Fruit fly (Drosophila melanogaster) whole organism, embryonic: ENCODE results near the gene CG5104.

Experiments used
- CG10979 ChIP-seq: fragments of 200-800 bp; sonication (Bioruptor generic); optimal IDR thresholded peaks from 2 replicates; lab custom pipeline; 2018; ENCODE audit warnings: missing biosample characterization, mild to moderate bottlenecking, missing genetic modification characterization, moderate library complexity
- CG11247 ChIP-seq: fragments of 200-800 bp; sonication (Bioruptor generic); IDR thresholded peaks from 2 replicates; pipeline ENCODE4 v1.3.6; 2022; ENCODE audit warnings: missing biosample characterization, missing genetic modification characterization
- CG11504 ChIP-seq: fragments of 200-800 bp; sonication (Bioruptor generic); optimal IDR thresholded peaks from 3 replicates; lab custom pipeline; 2019; ENCODE audit warnings: missing biosample characterization, mild to moderate bottlenecking, missing genetic modification characterization, moderate library complexity
- CG13624 ChIP-seq: fragments of 200-800 bp; sonication (Bioruptor generic); optimal IDR thresholded peaks from 2 replicates; lab custom pipeline; 2016; ENCODE audit warnings: missing biosample characterization, missing genetic modification characterization
- CG14050 ChIP-seq: fragments of 200-800 bp; sonication (Bioruptor generic); IDR thresholded peaks from 3 replicates; pipeline ENCODE4 v1.3.6; 2022; ENCODE audit warnings: missing biosample characterization, missing genetic modification characterization
- CG1603 ChIP-seq: fragments of 200-800 bp; sonication (Bioruptor generic); optimal IDR thresholded peaks from 2 replicates; lab custom pipeline; 2019; ENCODE audit warnings: missing biosample characterization, mild to moderate bottlenecking, missing genetic modification characterization, moderate library complexity
- CG16779 ChIP-seq: fragments of 200-800 bp; sonication (Bioruptor generic); IDR thresholded peaks from 2 replicates; pipeline ENCODE4 v1.3.6; 2022; ENCODE audit warnings: missing biosample characterization, missing genetic modification characterization
- CG2875 ChIP-seq: fragments of 200-800 bp; sonication (Bioruptor generic); optimal IDR thresholded peaks from 2 replicates; lab custom pipeline; 2017; ENCODE audit warnings: missing biosample characterization, mild to moderate bottlenecking, missing genetic modification characterization, missing genetic modification reagents
- CG32532 ChIP-seq: fragments of 200-800 bp; sonication (Bioruptor generic); IDR thresholded peaks from 2 replicates; pipeline ENCODE4 v1.3.6; 2022; ENCODE audit warnings: missing biosample characterization, missing genetic modification characterization
- CG3847 ChIP-seq: fragments of 200-800 bp; sonication (Bioruptor generic); IDR thresholded peaks from 2 replicates; pipeline ENCODE4 v1.3.6; 2022; ENCODE audit warnings: missing biosample characterization, missing genetic modification characterization
- CG6272 ChIP-seq: fragments of 200-800 bp; sonication (Bioruptor generic); IDR thresholded peaks from 2 replicates; pipeline ENCODE4 v1.3.6; 2022; ENCODE audit warnings: missing biosample characterization, missing genetic modification characterization
- CG6813 ChIP-seq: fragments of 200-800 bp; sonication (Bioruptor generic); optimal IDR thresholded peaks from 2 replicates; lab custom pipeline; 2017; ENCODE audit warnings: missing biosample characterization, missing genetic modification characterization, mild to moderate bottlenecking, moderate library complexity, missing genetic modification reagents
- CG7987 ChIP-seq: fragments of 200-800 bp; sonication (Bioruptor generic); optimal IDR thresholded peaks from 2 replicates; lab custom pipeline; 2018; ENCODE audit warnings: missing biosample characterization, mild to moderate bottlenecking, missing genetic modification characterization, moderate library complexity
- Dek ChIP-seq: fragments of 200-800 bp; sonication (Bioruptor generic); optimal IDR thresholded peaks from 3 replicates; lab custom pipeline; 2019; ENCODE audit warnings: missing biosample characterization, mild to moderate bottlenecking, missing genetic modification characterization, moderate library complexity
- Lpt ChIP-seq: fragments of >200 bp; optimal IDR thresholded peaks from 2 replicates; lab custom pipeline; 2018; ENCODE audit warnings: missing biosample characterization, missing genetic modification characterization
- Max ChIP-seq: fragments of 200-800 bp; sonication (Bioruptor generic); optimal IDR thresholded peaks from 2 replicates; lab custom pipeline; 2016; ENCODE audit warnings: missing biosample characterization, mild to moderate bottlenecking, missing genetic modification characterization
- Nf-YB ChIP-seq: fragments of 200-800 bp; sonication (Bioruptor generic); optimal IDR thresholded peaks from 3 replicates; lab custom pipeline; 2019; ENCODE audit warnings: missing biosample characterization, mild to moderate bottlenecking, missing genetic modification characterization, moderate library complexity
- Pdp1 ChIP-seq, 2 experiments: fragments of 200-800 bp; sonication (Bioruptor generic); optimal IDR thresholded peaks; 3 replicates each; lab custom pipeline; 2016; ENCODE audit warnings: missing biosample characterization in 2 of 2, missing genetic modification characterization in 2 of 2, mild to moderate bottlenecking in 1 of 2, moderate library complexity in 1 of 2
- Rfx ChIP-seq: fragments of 200-800 bp; sonication (Bioruptor generic); IDR thresholded peaks from 2 replicates; pipeline ENCODE4 v1.3.6; 2022; ENCODE audit warnings: missing biosample characterization, missing genetic modification characterization
- Sox102F ChIP-seq: fragments of 200-800 bp; sonication (Bioruptor generic); optimal IDR thresholded peaks from 2 replicates; lab custom pipeline; 2018; ENCODE audit warnings: missing biosample characterization, mild to moderate bottlenecking, missing genetic modification characterization, moderate library complexity
- Tbp ChIP-seq: fragments of >200 bp; optimal IDR thresholded peaks from 2 replicates; lab custom pipeline; 2018; ENCODE audit warnings: missing biosample characterization, missing genetic modification characterization
- amos ChIP-seq: fragments of 200-800 bp; sonication (Bioruptor generic); IDR thresholded peaks from 2 replicates; pipeline ENCODE4 v1.3.6; 2022; ENCODE audit warnings: missing biosample characterization, missing genetic modification characterization; ENCODE audit not compliant: partially characterized antibody
- bcd ChIP-seq: fragments of 200-800 bp; sonication (Bioruptor generic); optimal IDR thresholded peaks from 2 replicates; lab custom pipeline; 2017; ENCODE audit warnings: missing biosample characterization, mild to moderate bottlenecking, missing genetic modification characterization
- bsh ChIP-seq, 2 experiments: fragments of 200-800 bp; sonication (Bioruptor generic); optimal IDR thresholded peaks; 2 replicates each; lab custom pipeline; 2017 to 2018; ENCODE audit warnings: mild to moderate bottlenecking in 2 of 2, missing biosample characterization in 2 of 2, missing genetic modification characterization in 2 of 2, moderate library complexity in 1 of 2
- btn ChIP-seq: fragments of 200-800 bp; sonication (Bioruptor generic); optimal IDR thresholded peaks from 2 replicates; lab custom pipeline; 2016; ENCODE audit warnings: missing biosample characterization, missing genetic modification characterization
- cato ChIP-seq: fragments of 200-800 bp; sonication (Bioruptor generic); optimal IDR thresholded peaks from 2 replicates; lab custom pipeline; 2016; ENCODE audit warnings: missing biosample characterization, missing genetic modification characterization, borderline replicate concordance
- danr ChIP-seq: fragments of 200-800 bp; sonication (Bioruptor generic); IDR thresholded peaks from 2 replicates; pipeline ENCODE4 v1.3.6; 2022; ENCODE audit warnings: missing biosample characterization, missing genetic modification characterization
- esg ChIP-seq: fragments of 200-800 bp; sonication (Bioruptor generic); conservative IDR thresholded peaks from 2 replicates; pipeline ENCODE4 v1.3.6; 2022; ENCODE audit warnings: missing biosample characterization, missing genetic modification characterization
- ewg ChIP-seq: fragments of 200-800 bp; sonication (Bioruptor generic); optimal IDR thresholded peaks from 3 replicates; lab custom pipeline; 2017; ENCODE audit warnings: mild to moderate bottlenecking, missing biosample characterization, missing genetic modification reagents, missing genetic modification characterization
- fd96Cb ChIP-seq: fragments of 200-800 bp; sonication (Bioruptor generic); optimal IDR thresholded peaks from 2 replicates; lab custom pipeline; 2018; ENCODE audit warnings: missing biosample characterization, mild to moderate bottlenecking, missing genetic modification characterization, moderate library complexity
- h ChIP-seq: fragments of >200 bp; optimal IDR thresholded peaks from 2 replicates; lab custom pipeline; 2017
- inv ChIP-seq: fragments of 200-800 bp; sonication (Bioruptor generic); IDR thresholded peaks from 2 replicates; pipeline ENCODE4 v1.3.6; 2022; ENCODE audit warnings: missing biosample characterization, missing genetic modification characterization; ENCODE audit not compliant: partially characterized antibody
- lola ChIP-seq, 3 experiments: fragments of >200 bp in 2 of 3; fragments of 200-800 bp in 1 of 3; sonication (Bioruptor generic) in 1 of 3; optimal IDR thresholded peaks; 2 replicates each; lab custom pipeline; 2017 to 2019; ENCODE audit warnings: missing biosample characterization in 3 of 3, missing genetic modification characterization in 3 of 3, mild to moderate bottlenecking in 1 of 3, moderate library complexity in 1 of 3
- oc ChIP-seq: fragments of 200-800 bp; sonication (Bioruptor generic); optimal IDR thresholded peaks from 2 replicates; lab custom pipeline; 2018; ENCODE audit warnings: missing biosample characterization, mild to moderate bottlenecking, missing genetic modification characterization, moderate library complexity
- otp ChIP-seq: fragments of 200-800 bp; sonication (Bioruptor generic); IDR thresholded peaks from 3 replicates; pipeline ENCODE4, ENCODE4 v1.3.6; 2022; ENCODE audit warnings: missing biosample characterization, missing genetic modification characterization
- row ChIP-seq: fragments of 200-800 bp; sonication (Bioruptor generic); IDR thresholded peaks from 3 replicates; pipeline ENCODE4 v1.3.6; 2022; ENCODE audit warnings: missing biosample characterization, missing genetic modification characterization
- scrt ChIP-seq: fragments of 200-800 bp; sonication (Bioruptor generic); optimal IDR thresholded peaks from 2 replicates; lab custom pipeline; 2018; ENCODE audit warnings: missing biosample characterization, mild to moderate bottlenecking, missing genetic modification characterization, moderate library complexity
- sens ChIP-seq: fragments of 200-800 bp; sonication (Bioruptor generic); peaks from one replicate; lab custom pipeline; 2016; ENCODE audit warnings: missing biosample characterization, missing genetic modification characterization
- unpg ChIP-seq: fragments of 200-800 bp; sonication (Bioruptor generic); optimal IDR thresholded peaks from 3 replicates; lab custom pipeline; 2018; ENCODE audit warnings: missing biosample characterization, mild to moderate bottlenecking, missing genetic modification characterization, moderate library complexity
- wek ChIP-seq: fragments of 200-800 bp; sonication (Bioruptor generic); optimal IDR thresholded peaks from 3 replicates; lab custom pipeline; 2018; ENCODE audit warnings: missing biosample characterization, mild to moderate bottlenecking, missing genetic modification characterization, moderate library complexity
- zen ChIP-seq: fragments of 200-800 bp; sonication (Bioruptor generic); optimal IDR thresholded peaks from 3 replicates; lab custom pipeline; 2018; ENCODE audit warnings: missing biosample characterization, mild to moderate bottlenecking, missing genetic modification characterization, moderate library complexity

Gene CG5104

DNA sequence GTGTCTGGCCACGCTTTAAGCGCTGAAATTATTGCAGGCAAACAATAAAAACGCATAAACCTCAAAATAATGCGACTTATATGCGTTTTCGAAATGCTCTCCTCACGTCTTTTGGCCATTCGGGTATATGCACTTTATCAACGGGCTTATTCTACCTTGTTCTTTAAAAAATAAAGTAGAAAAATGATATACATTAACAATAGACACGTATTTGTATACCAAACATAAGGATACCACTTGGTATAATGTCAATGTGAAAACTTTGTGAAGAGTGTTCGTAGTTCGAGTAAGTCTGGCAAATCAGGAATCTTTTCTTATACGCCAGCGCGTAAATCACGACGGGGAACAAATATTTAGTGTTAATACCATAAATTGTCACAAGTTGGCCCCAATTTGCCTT, 35.6 kb downstream of the CG5104 start (continued):
- TF ChIP-seq esg = peak; percentile 26; the same call in 1 of the 2 replicates
- TF ChIP-seq otp (GFP tag; lab: Robert Waterston, UW) = no peak
- no peak for TF ChIP-seq Lpt (GFP tag; lab: Kevin White, UChicago)
- no peak for TF ChIP-seq CG14050
- no peak for TF ChIP-seq Dek (tag; lab: Kevin White, UChicago)
- peak; percentile 17 for TF ChIP-seq fd96Cb
- TF ChIP-seq lola (GFP tag; optimal IDR thresholded peaks at IDR 0.05; lab: Kevin White, UChicago) = no peak
- no peak for TF ChIP-seq CG13624 (GFP tag; lab: Kevin White, UChicago)
- TF ChIP-seq CG1603 = peak; percentile 44
- TF ChIP-seq row (GFP tag; lab: Robert Waterston, UW) = peak; percentile 32; the same call in 1 of the 3 replicates
- no peak for TF ChIP-seq danr
- peak in 1 of 2 experiments; percentile 41 for TF ChIP-seq bsh (GFP tag; optimal IDR thresholded peaks at IDR 0.05; lab: Kevin White, UChicago)
- no peak for TF ChIP-seq cato
- no peak for TF ChIP-seq CG6813
- peak; percentile 42 for TF ChIP-seq CG11504 (tag; lab: Kevin White, UChicago)
- TF ChIP-seq unpg (GFP tag; lab: Kevin White, UChicago) = peak; percentile 16
- peak; percentile 4 for TF ChIP-seq CG10979 (tag; lab: Kevin White, UChicago)
- TF ChIP-seq oc (tag; lab: Kevin White, UChicago) = peak; percentile 58
- no peak for TF ChIP-seq inv (GFP tag; lab: Robert Waterston, UW)

DNA sequence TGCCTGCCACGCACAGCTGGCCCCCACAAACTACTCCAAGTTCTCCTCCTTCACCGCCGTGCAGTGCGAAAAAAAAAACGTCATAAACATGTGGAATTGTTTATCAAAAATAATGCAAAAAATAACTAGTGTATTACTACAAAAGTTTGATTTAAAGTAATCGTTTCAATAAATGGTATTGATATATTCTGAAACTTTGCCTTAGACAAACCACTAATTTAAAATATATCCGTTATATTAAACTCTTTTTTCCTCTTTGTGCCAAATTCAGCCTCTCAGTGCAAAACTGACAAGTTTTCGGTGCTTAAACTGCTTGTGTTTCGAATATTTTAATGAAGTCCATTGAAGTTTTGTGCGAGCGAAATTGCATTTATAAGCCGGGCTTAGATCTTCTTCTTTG, 36.3 kb downstream of the CG5104 start:
- no peak for TF ChIP-seq Pdp1 (GFP tag; optimal IDR thresholded peaks at IDR 0.05; lab: Kevin White, UChicago)
- TF ChIP-seq CG16779 = no peak
- TF ChIP-seq ewg (GFP tag; lab: Kevin White, UChicago) = no peak
- no peak for TF ChIP-seq h
- no peak for TF ChIP-seq fd96Cb
- TF ChIP-seq CG32532 (GFP tag; lab: Robert Waterston, UW) = no peak
- TF ChIP-seq wek = no peak
- no peak for TF ChIP-seq amos (GFP tag; lab: Robert Waterston, UW)
- TF ChIP-seq Rfx (GFP tag; lab: Robert Waterston, UW) = no peak
- no peak for TF ChIP-seq CG6272
- TF ChIP-seq btn (GFP tag; lab: Kevin White, UChicago) = no peak
- TF ChIP-seq CG2875 (GFP tag; lab: Kevin White, UChicago) = no peak
- no peak for TF ChIP-seq CG11247
- TF ChIP-seq CG3847 (GFP tag; lab: Robert Waterston, UW) = no peak
- no peak for TF ChIP-seq Tbp
- TF ChIP-seq scrt (GFP tag; lab: Kevin White, UChicago) = no peak
- TF ChIP-seq zen = no peak
- TF ChIP-seq CG7987 (GFP tag; lab: Kevin White, UChicago) = no peak
- TF ChIP-seq Max (GFP tag; lab: Kevin White, UChicago) = no peak
- no peak for TF ChIP-seq bcd (GFP tag; lab: Kevin White, UChicago)

DNA sequence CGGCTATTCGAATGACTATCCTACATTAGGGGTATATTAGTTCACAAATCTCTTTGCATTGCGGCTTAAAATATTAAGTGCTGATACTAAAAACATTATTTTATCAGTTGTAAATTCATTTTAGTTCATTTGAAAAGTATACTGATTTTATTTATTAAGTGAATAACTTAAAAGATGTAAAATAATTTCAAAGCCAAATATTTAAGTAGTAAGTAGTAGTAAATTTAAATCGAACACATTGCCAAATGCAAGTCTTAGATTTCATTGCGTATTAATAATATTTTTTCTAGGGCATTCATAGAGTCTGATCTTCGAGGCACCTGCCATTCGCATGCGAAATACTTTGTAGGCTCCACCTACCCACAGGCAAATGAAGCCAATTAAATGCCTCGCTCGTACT, 41.8 kb downstream of the CG5104 start:
- TF ChIP-seq Nf-YB (GFP tag; lab: Kevin White, UChicago) = no peak
- peak; percentile 42 for TF ChIP-seq sens (GFP tag; lab: Kevin White, UChicago)
- TF ChIP-seq Sox102F (GFP tag; lab: Kevin White, UChicago) = peak; percentile 12
- TF ChIP-seq, all 482 proteins: peak for 2
